Fruit fly (Drosophila melanogaster) whole organism, prepupa: ENCODE data around the gene CG12517.
A peak's percentile ranks its signal among the peaks of the same experiment; 100 is the strongest.

ENCODE experiments used
- Blimp-1 ChIP-seq: fragments of 200-800 bp; sonication (Bioruptor generic); optimal IDR thresholded peaks from 3 replicates; lab custom pipeline; 2017; ENCODE audit warnings: missing biosample characterization, missing genetic modification characterization, mild to moderate bottlenecking, moderate library complexity, missing genetic modification reagents
- CG10631 ChIP-seq: fragments of 200-800 bp; sonication (Bioruptor generic); optimal IDR thresholded peaks from 2 replicates; lab custom pipeline; 2016; ENCODE audit warnings: missing biosample characterization, missing genetic modification characterization
- CG10669 ChIP-seq: fragments of 200-800 bp; sonication (Bioruptor generic); optimal IDR thresholded peaks from 3 replicates; lab custom pipeline; 2018; ENCODE audit warnings: missing biosample characterization, mild to moderate bottlenecking, missing genetic modification characterization, moderate library complexity
- CG11762 ChIP-seq: fragments of 200-800 bp; sonication (Bioruptor generic); optimal IDR thresholded peaks from 3 replicates; lab custom pipeline; 2016; ENCODE audit warnings: missing biosample characterization, missing genetic modification characterization; ENCODE audit not compliant: insufficient read depth
- CG15336 ChIP-seq: fragments of 200-800 bp; sonication (Bioruptor generic); IDR thresholded peaks from 2 replicates; pipeline ENCODE4 v1.3.6; 2022; ENCODE audit warnings: missing biosample characterization, missing genetic modification characterization
- CG3032 ChIP-seq: fragments of 200-800 bp; optimal IDR thresholded peaks from 2 replicates; lab custom pipeline; 2019; ENCODE audit warnings: missing biosample characterization, mild to moderate bottlenecking, missing genetic modification characterization, moderate library complexity
- CG31627 ChIP-seq: fragments of 200-800 bp; sonication (Bioruptor generic); optimal IDR thresholded peaks from 3 replicates; lab custom pipeline; 2016; ENCODE audit warnings: missing biosample characterization, missing genetic modification characterization
- CG32006 ChIP-seq: fragments of 200-800 bp; sonication (Bioruptor generic); optimal IDR thresholded peaks from 3 replicates; lab custom pipeline; 2017; ENCODE audit warnings: missing biosample characterization, mild to moderate bottlenecking, missing genetic modification characterization
- CG3919 ChIP-seq: fragments of 200-800 bp; sonication (Bioruptor generic); optimal IDR thresholded peaks from 3 replicates; lab custom pipeline; 2016; ENCODE audit warnings: missing biosample characterization, missing genetic modification characterization
- CG4318 ChIP-seq: fragments of 200-800 bp; sonication (Bioruptor generic); optimal IDR thresholded peaks from 3 replicates; lab custom pipeline; 2017; ENCODE audit warnings: missing biosample characterization, mild to moderate bottlenecking, missing genetic modification characterization
- CG6163 ChIP-seq: fragments of 200-800 bp; sonication (Bioruptor generic); IDR thresholded peaks from 3 replicates; pipeline ENCODE4 v1.3.6; 2022; ENCODE audit warnings: missing biosample characterization, missing genetic modification characterization
- CG6792 ChIP-seq: fragments of 200-800 bp; sonication (Bioruptor generic); optimal IDR thresholded peaks from 3 replicates; lab custom pipeline; 2016; ENCODE audit warnings: missing biosample characterization, missing genetic modification characterization
- CG6808 ChIP-seq: fragments of 200-800 bp; sonication (Bioruptor generic); optimal IDR thresholded peaks from 3 replicates; lab custom pipeline; 2017; ENCODE audit warnings: missing biosample characterization, missing genetic modification characterization, mild to moderate bottlenecking, moderate library complexity, missing genetic modification reagents
- CG7368 ChIP-seq: fragments of 200-800 bp; sonication (Bioruptor generic); optimal IDR thresholded peaks from 3 replicates; lab custom pipeline; 2016; ENCODE audit warnings: missing biosample characterization, missing genetic modification characterization
- CG8632 ChIP-seq: fragments of 200-800 bp; sonication (Bioruptor generic); optimal IDR thresholded peaks from 3 replicates; lab custom pipeline; 2016; ENCODE audit warnings: missing biosample characterization, missing genetic modification characterization
- Eip75B ChIP-seq: fragments of 200-800 bp; sonication (Bioruptor generic); optimal IDR thresholded peaks from 3 replicates; lab custom pipeline; 2016; ENCODE audit warnings: missing biosample characterization, missing genetic modification characterization
- Eip78C ChIP-seq: fragments of 200-800 bp; sonication (Bioruptor generic); peaks from one replicate; lab custom pipeline; 2016; ENCODE audit warnings: missing biosample characterization, missing genetic modification characterization
- Ets21C ChIP-seq: fragments of 200-800 bp; sonication (Bioruptor generic); optimal IDR thresholded peaks from 3 replicates; lab custom pipeline; 2016; ENCODE audit warnings: missing biosample characterization, missing genetic modification characterization
- Ets96B ChIP-seq: fragments of 200-800 bp; optimal IDR thresholded peaks from 2 replicates; lab custom pipeline; 2019; ENCODE audit warnings: missing biosample characterization, mild to moderate bottlenecking, missing genetic modification characterization, moderate library complexity
- Gug ChIP-seq: fragments of 200-800 bp; sonication (Bioruptor generic); IDR thresholded peaks from 2 replicates; pipeline ENCODE4 v1.3.6; 2022; ENCODE audit warnings: missing biosample characterization, missing genetic modification characterization
- Hr39 ChIP-seq: fragments of 200-800 bp; sonication (Bioruptor generic); optimal IDR thresholded peaks from 2 replicates; lab custom pipeline; 2016; ENCODE audit warnings: missing biosample characterization, missing genetic modification characterization
- Hr4 ChIP-seq: fragments of 200-800 bp; sonication (Bioruptor generic); optimal IDR thresholded peaks from 3 replicates; lab custom pipeline; 2016; ENCODE audit warnings: missing biosample characterization, missing genetic modification characterization
- Lpt ChIP-seq: fragments of 200-800 bp; sonication (Bioruptor generic); optimal IDR thresholded peaks from 3 replicates; lab custom pipeline; 2016; ENCODE audit warnings: missing biosample characterization, missing genetic modification characterization
- Met ChIP-seq: fragments of 200-800 bp; sonication (Bioruptor generic); optimal IDR thresholded peaks from 3 replicates; lab custom pipeline; 2016; ENCODE audit warnings: missing biosample characterization, missing genetic modification characterization
- OdsH ChIP-seq: fragments of 200-800 bp; sonication (Bioruptor generic); optimal IDR thresholded peaks from 3 replicates; lab custom pipeline; 2016; ENCODE audit warnings: missing biosample characterization, missing genetic modification characterization
- Smox ChIP-seq: fragments of 200-800 bp; sonication (Bioruptor generic); optimal IDR thresholded peaks from 3 replicates; lab custom pipeline; 2016; ENCODE audit warnings: missing biosample characterization, missing genetic modification characterization
- Sox102F ChIP-seq: fragments of 200-800 bp; sonication (Bioruptor generic); optimal IDR thresholded peaks from 2 replicates; lab custom pipeline; 2016; ENCODE audit warnings: missing biosample characterization, mild to moderate bottlenecking, missing genetic modification characterization
- Sox14 ChIP-seq: fragments of 200-800 bp; sonication (Bioruptor generic); optimal IDR thresholded peaks from 3 replicates; lab custom pipeline; 2016; ENCODE audit warnings: missing biosample characterization, missing genetic modification characterization
- achi ChIP-seq: fragments of 200-800 bp; sonication (Bioruptor generic); optimal IDR thresholded peaks from 3 replicates; lab custom pipeline; 2016; ENCODE audit warnings: missing biosample characterization, missing genetic modification characterization
- dac ChIP-seq: fragments of 200-800 bp; sonication (Bioruptor generic); optimal IDR thresholded peaks from 2 replicates; lab custom pipeline; 2017; ENCODE audit warnings: missing biosample characterization, mild to moderate bottlenecking, missing genetic modification characterization
- dsx ChIP-seq: fragments of 200-800 bp; optimal IDR thresholded peaks from 3 replicates; lab custom pipeline; 2019; ENCODE audit warnings: missing biosample characterization, mild to moderate bottlenecking, missing genetic modification characterization, moderate library complexity; ENCODE audit not compliant: poor library complexity, severe bottlenecking
- eg ChIP-seq: fragments of 200-800 bp; sonication (Bioruptor generic); IDR thresholded peaks from 3 replicates; pipeline ENCODE4 v1.3.6; 2022; ENCODE audit warnings: missing biosample characterization, missing genetic modification characterization
- esn ChIP-seq: fragments of 200-800 bp; sonication (Bioruptor generic); optimal IDR thresholded peaks from 2 replicates; lab custom pipeline; 2016; ENCODE audit warnings: missing biosample characterization, mild to moderate bottlenecking, missing genetic modification characterization, moderate library complexity
- fkh ChIP-seq: fragments of 200-800 bp; sonication (Bioruptor generic); optimal IDR thresholded peaks from 3 replicates; lab custom pipeline; 2017; ENCODE audit warnings: missing biosample characterization, mild to moderate bottlenecking, missing genetic modification characterization, moderate library complexity
- lz ChIP-seq: fragments of 200-800 bp; sonication (Bioruptor generic); optimal IDR thresholded peaks from 3 replicates; lab custom pipeline; 2016; ENCODE audit warnings: missing biosample characterization, missing genetic modification characterization
- net ChIP-seq: fragments of 200-800 bp; sonication (Bioruptor generic); optimal IDR thresholded peaks from 3 replicates; lab custom pipeline; 2016; ENCODE audit warnings: missing biosample characterization, missing genetic modification characterization
- salr ChIP-seq, 2 experiments: fragments of 200-800 bp; sonication (Bioruptor generic); optimal IDR thresholded peaks; 3 replicates each; lab custom pipeline; 2016 to 2018; ENCODE audit warnings: missing biosample characterization in 2 of 2, missing genetic modification characterization in 2 of 2, mild to moderate bottlenecking in 1 of 2
- spab ChIP-seq: fragments of 200-800 bp; sonication (Bioruptor generic); optimal IDR thresholded peaks from 2 replicates; lab custom pipeline; 2017; ENCODE audit warnings: missing biosample characterization, mild to moderate bottlenecking, missing genetic modification characterization, missing genetic modification reagents
- svp ChIP-seq: fragments of 200-800 bp; sonication (Bioruptor generic); peaks from one replicate; lab custom pipeline; 2016; ENCODE audit warnings: missing biosample characterization, missing genetic modification characterization
- vri ChIP-seq: fragments of 200-800 bp; sonication (Bioruptor generic); optimal IDR thresholded peaks from 3 replicates; lab custom pipeline; 2016; ENCODE audit warnings: missing biosample characterization, mild to moderate bottlenecking, missing genetic modification characterization

Gene CG12517

DNA sequence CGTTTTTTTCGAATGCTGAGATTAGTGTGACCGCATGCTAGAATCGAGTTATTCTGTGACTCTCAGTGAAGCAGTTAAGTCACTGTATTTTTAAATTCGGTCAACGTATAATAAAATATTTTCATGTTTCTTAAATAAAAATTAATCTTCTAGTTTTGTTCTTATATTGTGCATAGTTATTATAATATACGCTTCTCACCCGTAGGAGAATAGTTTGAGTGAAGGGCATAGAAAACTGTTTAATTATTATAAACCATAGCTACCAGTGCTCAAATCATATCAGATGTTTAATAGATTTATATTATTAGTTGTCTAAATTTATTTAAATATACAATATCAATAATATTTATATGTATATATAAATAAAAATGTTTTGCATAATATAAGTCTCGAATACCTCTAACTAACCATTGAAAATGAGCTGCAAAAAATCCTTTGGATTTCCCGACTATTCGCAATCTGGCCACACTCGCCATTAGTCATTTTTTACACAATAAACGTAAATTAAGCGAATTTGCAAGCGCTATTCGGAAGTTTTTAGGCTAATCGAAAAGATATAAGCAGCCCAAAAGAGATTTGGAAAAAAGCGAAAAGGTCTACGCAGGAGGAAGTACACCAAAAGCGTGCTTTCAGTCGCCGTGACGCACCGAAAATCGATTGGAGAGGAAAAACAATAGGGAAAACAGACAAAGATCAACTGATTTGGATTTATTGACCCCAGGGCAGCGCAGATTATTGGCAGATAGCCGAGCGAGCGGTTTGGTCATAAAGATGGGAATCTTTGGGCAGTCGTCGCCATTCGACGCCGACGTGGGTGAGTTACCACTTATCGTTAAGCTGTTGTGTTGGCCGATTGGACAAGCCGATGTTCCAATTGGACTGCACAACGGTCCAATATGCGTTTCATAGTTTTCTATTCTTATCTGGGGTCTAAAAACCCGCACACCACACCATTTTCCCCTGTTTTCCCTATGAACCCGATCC, 11.6 kb upstream of the CG12517 start, which contains the start of the genes aurB and Stam (continued):
- TF ChIP-seq Smox (GFP tag; lab: Kevin White, UChicago), result peak; percentile 31
- TF ChIP-seq Ets96B, result peak; percentile 45
- TF ChIP-seq Hr39 (GFP tag; lab: Kevin White, UChicago), result peak; percentile 6
- peak; percentile 19 for TF ChIP-seq CG7368 (GFP tag; lab: Kevin White, UChicago)
- TF ChIP-seq Hr4 (GFP tag; lab: Kevin White, UChicago), result peak; percentile 53
- TF ChIP-seq CG11762 (GFP tag; lab: Kevin White, UChicago), result no peak
- TF ChIP-seq eg (GFP tag; lab: Robert Waterston, UW), result peak; percentile 61
- no peak for TF ChIP-seq Sox14 (GFP tag; lab: Kevin White, UChicago)
- peak; percentile 15 for TF ChIP-seq CG31627 (GFP tag; lab: Kevin White, UChicago)
- TF ChIP-seq dsx (GFP tag; lab: Kevin White, UChicago), result peak; percentile 39
- TF ChIP-seq CG10631 (GFP tag; lab: Kevin White, UChicago), result peak; percentile 58
- peak in 1 of 2 experiments; percentile 38 for TF ChIP-seq salr (GFP tag; optimal IDR thresholded peaks at IDR 0.05; lab: Kevin White, UChicago)
- TF ChIP-seq Gug (GFP tag; lab: Robert Waterston, UW), result peak; percentile 13; the same call in 1 of the 2 replicates
- peak; percentile 92 for TF ChIP-seq svp (GFP tag; lab: Kevin White, UChicago)
- no peak for TF ChIP-seq Sox102F (GFP tag; lab: Kevin White, UChicago)
- TF ChIP-seq esn (GFP tag; lab: Kevin White, UChicago), result peak; percentile 46
- TF ChIP-seq Ets21C (GFP tag; lab: Kevin White, UChicago), result no peak
- peak; percentile 59 for TF ChIP-seq CG3032 (tag; lab: Kevin White, UChicago)
- peak; percentile 30 for TF ChIP-seq Met (GFP tag; lab: Kevin White, UChicago)
- peak; percentile 10 for TF ChIP-seq vri (GFP tag; lab: Kevin White, UChicago)
- peak; percentile 15 for TF ChIP-seq CG6792
- no peak for TF ChIP-seq CG6808 (GFP tag; lab: Kevin White, UChicago)
- peak; percentile 43 for TF ChIP-seq achi (GFP tag; lab: Kevin White, UChicago)
- TF ChIP-seq CG10669 (GFP tag; lab: Kevin White, UChicago), result peak; percentile 27
- TF ChIP-seq dac (GFP tag; lab: Kevin White, UChicago), result no peak
- TF ChIP-seq CG15336 (GFP tag; lab: Robert Waterston, UW), result peak; percentile 46; the same call in 1 of the 2 replicates
- peak; percentile 25 for TF ChIP-seq lz (GFP tag; lab: Kevin White, UChicago)
- TF ChIP-seq OdsH, result peak; percentile 62
- TF ChIP-seq, all 60 proteins: peak for 31

DNA sequence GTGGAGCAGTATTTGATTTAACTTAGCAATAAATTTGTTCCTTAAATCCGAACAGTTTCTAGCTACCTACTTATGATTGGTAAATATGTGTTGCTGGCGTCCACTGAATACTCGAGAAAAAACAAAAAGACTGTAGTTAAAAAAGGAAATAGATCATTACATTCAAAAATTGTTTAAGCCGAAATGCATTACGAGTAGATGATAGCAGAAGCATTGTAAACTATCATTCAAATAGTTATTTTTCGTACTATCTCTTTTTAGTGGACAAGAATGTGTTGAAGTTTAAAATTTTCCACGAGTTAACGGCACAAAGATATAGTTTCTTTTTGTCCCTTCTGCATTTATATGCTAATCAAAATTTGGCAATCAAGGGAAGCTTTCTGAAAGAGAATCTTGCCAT, 18.9 kb downstream of the CG12517 start, which contains the start of gene CG14071:
CG14071 (minus strand) TSS at position 101 of the 400 bp plus-strand sequence.
- TF ChIP-seq CG4318 (GFP tag; lab: Kevin White, UChicago) (no peak), fkh (no peak)

DNA sequence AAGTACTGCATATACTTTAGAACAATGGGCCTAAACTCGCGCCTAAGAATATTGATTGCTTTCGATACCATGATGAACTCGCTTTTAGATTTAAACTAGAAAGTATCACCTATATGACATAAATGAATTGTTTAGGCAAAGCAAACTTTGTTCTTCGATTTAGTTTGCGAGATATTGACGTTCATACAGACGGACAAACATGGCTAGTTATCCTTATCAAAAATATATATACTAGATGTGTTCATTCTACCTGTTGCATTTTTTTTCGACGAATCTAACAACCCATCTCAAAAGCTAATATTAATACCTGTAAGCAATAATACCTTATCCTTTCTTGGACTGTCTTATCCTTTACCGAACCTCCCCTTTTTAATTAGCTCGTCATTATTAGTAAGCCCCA, 31.7 kb downstream of the CG12517 start, which contains the start of gene CG14070:
CG14070 (minus strand) TSS at position 101 of the 400 bp plus-strand sequence.
- no peak for TF ChIP-seq CG3032 (tag; lab: Kevin White, UChicago)
- no peak for TF ChIP-seq lz (GFP tag; lab: Kevin White, UChicago)
- no peak for TF ChIP-seq Blimp-1 (GFP tag; lab: Kevin White, UChicago)
- TF ChIP-seq CG4318 (GFP tag; lab: Kevin White, UChicago), result no peak
- TF ChIP-seq dsx (GFP tag; lab: Kevin White, UChicago), result no peak
- TF ChIP-seq CG3919, result no peak
- TF ChIP-seq net (GFP tag; lab: Kevin White, UChicago), result no peak
- TF ChIP-seq dac (GFP tag; lab: Kevin White, UChicago), result no peak
- no peak for TF ChIP-seq CG8632 (GFP tag; lab: Kevin White, UChicago)
- TF ChIP-seq Eip75B (GFP tag; lab: Kevin White, UChicago), result no peak
- no peak for TF ChIP-seq CG6163
- TF ChIP-seq Lpt (GFP tag; lab: Kevin White, UChicago), result no peak
- TF ChIP-seq spab, result no peak
- TF ChIP-seq Sox102F (GFP tag; lab: Kevin White, UChicago), result no peak
- no peak for TF ChIP-seq Smox (GFP tag; lab: Kevin White, UChicago)
- TF ChIP-seq Eip78C (GFP tag; lab: Kevin White, UChicago), result no peak
- no peak for TF ChIP-seq CG32006
